Fruit fly (Drosophila melanogaster) whole organism, embryonic: ENCODE data around the gene Plc21C.

Experiments
- Adf1 ChIP-seq: fragments of 200-800 bp; sonication (Bioruptor generic); IDR thresholded peaks from 2 replicates; pipeline ENCODE4 v1.3.6; 2022; ENCODE audit warnings: missing biosample characterization, missing genetic modification characterization
- Awh ChIP-seq: fragments of 200-800 bp; sonication (Bioruptor generic); IDR thresholded peaks from 2 replicates; pipeline ENCODE4, ENCODE4 v1.3.6; 2022; ENCODE audit warnings: missing biosample characterization, missing genetic modification characterization
- Bgb ChIP-seq: fragments of 200-800 bp; sonication (Bioruptor generic); IDR thresholded peaks from 2 replicates; pipeline ENCODE4 v1.3.6; 2022; ENCODE audit warnings: missing biosample characterization, missing genetic modification characterization; ENCODE audit not compliant: partially characterized antibody
- Blimp-1 ChIP-seq: fragments of 200-800 bp; sonication (Bioruptor generic); optimal IDR thresholded peaks from 3 replicates; lab custom pipeline; 2018; ENCODE audit warnings: missing biosample characterization, missing genetic modification characterization, mild to moderate bottlenecking, moderate library complexity, missing genetic modification reagents
- CG10209 ChIP-seq: fragments of 200-800 bp; sonication (Bioruptor generic); optimal IDR thresholded peaks from 3 replicates; lab custom pipeline; 2017; ENCODE audit warnings: missing biosample characterization, mild to moderate bottlenecking, missing genetic modification characterization, missing genetic modification reagents
- CG11695 ChIP-seq: fragments of 200-800 bp; sonication (Bioruptor generic); IDR thresholded peaks from 3 replicates; pipeline ENCODE4 v1.3.6; 2022; ENCODE audit warnings: missing biosample characterization, missing genetic modification characterization
- CG13287 ChIP-seq: fragments of 200-800 bp; sonication (Bioruptor generic); IDR thresholded peaks from 2 replicates; pipeline ENCODE4 v1.3.6; 2022; ENCODE audit warnings: missing biosample characterization, missing genetic modification characterization; ENCODE audit not compliant: partially characterized antibody
- CG14441 ChIP-seq: fragments of 200-800 bp; sonication (Bioruptor generic); IDR thresholded peaks from 2 replicates; pipeline ENCODE4 v1.3.6; 2022; ENCODE audit warnings: missing biosample characterization, missing genetic modification characterization
- CG14667 ChIP-seq: fragments of 200-800 bp; sonication (Bioruptor generic); IDR thresholded peaks from 2 replicates; pipeline ENCODE4 v1.3.6; 2022; ENCODE audit warnings: missing biosample characterization, missing genetic modification characterization
- CG15073 ChIP-seq: fragments of 200-800 bp; sonication (Bioruptor generic); optimal IDR thresholded peaks from 2 replicates; lab custom pipeline; 2016; ENCODE audit warnings: missing biosample characterization, missing genetic modification characterization
- CG15514 ChIP-seq: fragments of 200-800 bp; sonication (Bioruptor generic); optimal IDR thresholded peaks from 3 replicates; lab custom pipeline; 2017; ENCODE audit warnings: missing biosample characterization, missing genetic modification characterization, mild to moderate bottlenecking, moderate library complexity, missing genetic modification reagents
- CG17568 ChIP-seq: fragments of 200-800 bp; sonication (Bioruptor generic); optimal IDR thresholded peaks from 2 replicates; lab custom pipeline; 2018; ENCODE audit warnings: missing biosample characterization, mild to moderate bottlenecking, missing genetic modification characterization, moderate library complexity
- CG18476 ChIP-seq: fragments of 200-800 bp; sonication (Bioruptor generic); optimal IDR thresholded peaks from 2 replicates; lab custom pipeline; 2016; ENCODE audit warnings: missing biosample characterization, mild to moderate bottlenecking, missing genetic modification characterization
- CG2202 ChIP-seq: fragments of 200-800 bp; sonication (Bioruptor generic); optimal IDR thresholded peaks from 2 replicates; lab custom pipeline; 2018; ENCODE audit warnings: missing biosample characterization, mild to moderate bottlenecking, missing genetic modification characterization
- CG31441 ChIP-seq: fragments of 200-800 bp; sonication (Bioruptor generic); IDR thresholded peaks from 2 replicates; pipeline ENCODE4 v1.3.6; 2022; ENCODE audit warnings: missing biosample characterization, missing genetic modification characterization
- CG3163 ChIP-seq: fragments of 200-800 bp; sonication (Bioruptor generic); optimal IDR thresholded peaks from 3 replicates; lab custom pipeline; 2016; ENCODE audit warnings: missing biosample characterization, missing genetic modification characterization
- CG34376 ChIP-seq: fragments of 200-800 bp; sonication (Bioruptor generic); optimal IDR thresholded peaks from 2 replicates; lab custom pipeline; 2018; ENCODE audit warnings: missing biosample characterization, mild to moderate bottlenecking, missing genetic modification characterization
- CG3838 ChIP-seq: fragments of 200-800 bp; sonication (Bioruptor generic); optimal IDR thresholded peaks from 3 replicates; lab custom pipeline; 2016; ENCODE audit warnings: missing biosample characterization, missing genetic modification characterization
- CG6765 ChIP-seq: fragments of 200-800 bp; sonication (Bioruptor generic); optimal IDR thresholded peaks from 3 replicates; lab custom pipeline; 2017; ENCODE audit warnings: missing biosample characterization, mild to moderate bottlenecking, missing genetic modification characterization
- CG7556 ChIP-seq: fragments of 200-800 bp; sonication (Bioruptor generic); optimal IDR thresholded peaks from 2 replicates; lab custom pipeline; 2017; ENCODE audit warnings: missing biosample characterization, mild to moderate bottlenecking, missing genetic modification characterization
- CG8388 ChIP-seq: fragments of 200-800 bp; sonication (Bioruptor generic); optimal IDR thresholded peaks from 2 replicates; lab custom pipeline; 2019; ENCODE audit warnings: missing biosample characterization, mild to moderate bottlenecking, missing genetic modification characterization, moderate library complexity
- Camta ChIP-seq: fragments of 200-800 bp; sonication (Bioruptor generic); optimal IDR thresholded peaks from 2 replicates; lab custom pipeline; 2016; ENCODE audit warnings: missing biosample characterization, missing genetic modification characterization
- Dad ChIP-seq: fragments of 200-800 bp; sonication (Bioruptor generic); optimal IDR thresholded peaks from 3 replicates; lab custom pipeline; 2016; ENCODE audit warnings: missing biosample characterization, missing genetic modification characterization
- Dfd ChIP-seq, 2 experiments: fragments of >200 bp; optimal IDR thresholded peaks; 2 replicates each; lab custom pipeline; 2017; ENCODE audit warnings: missing biosample characterization in 2 of 2, missing genetic modification characterization in 2 of 2
- Dref ChIP-seq: fragments of 200-800 bp; sonication (Bioruptor generic); IDR thresholded peaks from 2 replicates; pipeline ENCODE4 v1.3.6; 2022; ENCODE audit warnings: missing biosample characterization, missing genetic modification characterization
- Eip74EF ChIP-seq, 2 experiments: fragments of 200-800 bp in 1 of 2; fragments of >200 bp in 1 of 2; sonication (Bioruptor generic) in 1 of 2; optimal IDR thresholded peaks; 2 replicates each; lab custom pipeline; 2017 to 2019; ENCODE audit warnings: missing biosample characterization in 2 of 2, missing genetic modification characterization in 2 of 2, mild to moderate bottlenecking in 1 of 2, moderate library complexity in 1 of 2
- Ets97D ChIP-seq: fragments of 200-800 bp; sonication (Bioruptor generic); optimal IDR thresholded peaks from 3 replicates; lab custom pipeline; 2016; ENCODE audit warnings: missing biosample characterization, missing genetic modification characterization
- Fer3 ChIP-seq: fragments of 200-800 bp; sonication (Bioruptor generic); optimal IDR thresholded peaks from 2 replicates; lab custom pipeline; 2018; ENCODE audit warnings: missing biosample characterization, mild to moderate bottlenecking, missing genetic modification characterization, moderate library complexity
- HLHmδ ChIP-seq: fragments of 200-800 bp; sonication (Bioruptor generic); optimal IDR thresholded peaks from 2 replicates; lab custom pipeline; 2018; ENCODE audit warnings: missing biosample characterization, mild to moderate bottlenecking, missing genetic modification characterization, moderate library complexity
- MTF-1 ChIP-seq: fragments of 200-800 bp; sonication (Bioruptor generic); optimal IDR thresholded peaks from 2 replicates; lab custom pipeline; 2018; ENCODE audit warnings: missing biosample characterization, mild to moderate bottlenecking, missing genetic modification characterization, borderline replicate concordance
- Mrtf ChIP-seq: fragments of 200-800 bp; sonication (Bioruptor generic); IDR thresholded peaks from 3 replicates; pipeline ENCODE4 v1.3.6; 2022; ENCODE audit warnings: missing biosample characterization, missing genetic modification characterization
- Myb ChIP-seq: fragments of 200-800 bp; sonication (Bioruptor generic); optimal IDR thresholded peaks from 2 replicates; lab custom pipeline; 2016; ENCODE audit warnings: missing biosample characterization, missing genetic modification characterization
- NFAT ChIP-seq: fragments of 200-800 bp; sonication (Bioruptor generic); IDR thresholded peaks from 2 replicates; pipeline ENCODE4 v1.3.6; 2022; ENCODE audit warnings: missing biosample characterization, missing genetic modification characterization
- Trl ChIP-seq, 3 experiments: fragments of >200 bp in 2 of 3; fragments of 200-800 bp in 1 of 3; sonication (Bioruptor generic) in 1 of 3; optimal IDR thresholded peaks; 2 replicates in 1 of 3; 3 replicates in 2 of 3; lab custom pipeline; 2016 to 2017; ENCODE audit warnings: missing biosample characterization in 1 of 3, missing genetic modification characterization in 1 of 3
- YL-1 ChIP-seq: fragments of 200-800 bp; sonication (Bioruptor generic); optimal IDR thresholded peaks from 3 replicates; lab custom pipeline; 2017; ENCODE audit warnings: missing biosample characterization, mild to moderate bottlenecking, missing genetic modification characterization
- br ChIP-seq: fragments of >200 bp; optimal IDR thresholded peaks from 2 replicates; lab custom pipeline; 2017
- cad ChIP-seq: fragments of >200 bp; optimal IDR thresholded peaks from 2 replicates; lab custom pipeline; 2017; ENCODE audit warnings: missing biosample characterization, missing genetic modification characterization
- corto ChIP-seq: fragments of 200-800 bp; sonication (Bioruptor generic); optimal IDR thresholded peaks from 2 replicates; lab custom pipeline; 2016; ENCODE audit warnings: missing biosample characterization, mild to moderate bottlenecking, missing genetic modification characterization, moderate library complexity
- dati ChIP-seq: fragments of 200-800 bp; sonication (Bioruptor generic); IDR thresholded peaks from 2 replicates; pipeline ENCODE4 v1.3.6; 2022; ENCODE audit warnings: missing biosample characterization, missing genetic modification characterization
- dpn ChIP-seq, 2 experiments: fragments of 200-800 bp; sonication (Bioruptor generic); optimal IDR thresholded peaks; 3 replicates each; lab custom pipeline; 2016; ENCODE audit warnings: missing biosample characterization in 2 of 2, missing genetic modification characterization in 2 of 2
- hkb ChIP-seq, 2 experiments: fragments of 200-800 bp in 1 of 2; fragments of >200 bp in 1 of 2; sonication (Bioruptor generic) in 1 of 2; IDR thresholded peaks in 1 of 2; optimal IDR thresholded peaks in 1 of 2; 2 replicates each; pipeline versions ENCODE4 v1.3.6 to Lab custom; 2017 to 2022; ENCODE audit warnings: missing biosample characterization in 1 of 2, missing genetic modification characterization in 1 of 2
- lilli ChIP-seq: fragments of 200-800 bp; sonication (Bioruptor generic); optimal IDR thresholded peaks from 3 replicates; lab custom pipeline; 2016; ENCODE audit warnings: missing biosample characterization, missing genetic modification characterization
- nom ChIP-seq: fragments of 200-800 bp; sonication (Bioruptor generic); optimal IDR thresholded peaks from 2 replicates; lab custom pipeline; 2017; ENCODE audit warnings: missing biosample characterization, missing genetic modification characterization, mild to moderate bottlenecking, moderate library complexity, missing genetic modification reagents
- pan ChIP-seq, 4 experiments: fragments of >200 bp in 3 of 4; fragments of 200-800 bp in 1 of 4; sonication (Bioruptor generic) in 1 of 4; optimal IDR thresholded peaks in 3 of 4; IDR thresholded peaks in 1 of 4; 2 replicates each; pipeline versions ENCODE4 v1.3.6 to Lab custom; 2017 to 2022; ENCODE audit warnings: missing biosample characterization in 2 of 4, missing genetic modification characterization in 2 of 4, mixed read lengths in 1 of 4
- pzg ChIP-seq: fragments of 200-800 bp; sonication (Bioruptor generic); optimal IDR thresholded peaks from 3 replicates; lab custom pipeline; 2018; ENCODE audit warnings: missing biosample characterization, mild to moderate bottlenecking, missing genetic modification characterization, moderate library complexity
- shn ChIP-seq: fragments of 200-800 bp; sonication (Bioruptor generic); optimal IDR thresholded peaks from 3 replicates; lab custom pipeline; 2016; ENCODE audit warnings: missing biosample characterization, missing genetic modification characterization
- slbo ChIP-seq: fragments of 200-800 bp; sonication (Bioruptor generic); IDR thresholded peaks from 2 replicates; pipeline ENCODE4 v1.3.6; 2022; ENCODE audit warnings: missing biosample characterization, missing genetic modification characterization
- sob ChIP-seq: fragments of 200-800 bp; sonication (Bioruptor generic); IDR thresholded peaks from 2 replicates; pipeline ENCODE4 v1.3.6; 2022; ENCODE audit warnings: missing biosample characterization, missing genetic modification characterization

Plc21C gene

dm6 chr2L:286421-286820, 19.3 kb upstream of the Plc21C start (continued):
- peak; percentile 69 for TF ChIP-seq CG34376 (GFP tag; lab: Kevin White, UChicago)
- TF ChIP-seq Bgb = no peak
- TF ChIP-seq Eip74EF (GFP tag; optimal IDR thresholded peaks at IDR 0.05; lab: Kevin White, UChicago) = no peak
- no peak for TF ChIP-seq hkb (optimal IDR thresholded peaks at IDR 0.05; lab: Kevin White, UChicago)
- TF ChIP-seq hkb (GFP tag; IDR thresholded peaks at IDR 0.05; lab: Robert Waterston, UW) = peak; percentile 75
- TF ChIP-seq sob = peak; percentile 83
- TF ChIP-seq Trl (optimal IDR thresholded peaks at IDR 0.05; lab: Kevin White, UChicago) = no peak
- TF ChIP-seq Trl (GFP tag; optimal IDR thresholded peaks at IDR 0.05; lab: Kevin White, UChicago) = peak; percentile 72
- peak; percentile 12 for TF ChIP-seq CG18476 (GFP tag; lab: Kevin White, UChicago)
- peak; percentile 62; the same call in 1 of the 3 replicates for TF ChIP-seq CG11695 (GFP tag; lab: Robert Waterston, UW)
- peak; percentile 73 to 83 for TF ChIP-seq dpn (GFP tag; optimal IDR thresholded peaks at IDR 0.05; lab: Kevin White, UChicago)
- peak; percentile 80 for TF ChIP-seq NFAT (GFP tag; lab: Robert Waterston, UW)
- peak; percentile 62 for TF ChIP-seq MTF-1
- TF ChIP-seq CG7556 (GFP tag; lab: Kevin White, UChicago) = peak; percentile 30
- TF ChIP-seq br (lab: Kevin White, UChicago) = no peak
- no peak for TF ChIP-seq CG2202 (tag; lab: Kevin White, UChicago)
- TF ChIP-seq Awh (GFP tag; lab: Robert Waterston, UW) = peak; percentile 53; the same call in 1 of the 2 replicates
- peak; percentile 83 for TF ChIP-seq Fer3
- peak; percentile 37 for TF ChIP-seq CG17568 (GFP tag; lab: Kevin White, UChicago)
- peak; percentile 71; the same call in 2 of the 3 replicates for TF ChIP-seq Mrtf (GFP tag; lab: Robert Waterston, UW)
- no peak for TF ChIP-seq pan (optimal IDR thresholded peaks at IDR 0.05; lab: Kevin White, UChicago)
- peak in 1 of 2 experiments; percentile 80 for TF ChIP-seq pan (GFP tag; optimal IDR thresholded peaks at IDR 0.05 in 1 of 2, IDR thresholded peaks at IDR 0.05 in 1 of 2)
- TF ChIP-seq CG31441 (GFP tag; lab: Robert Waterston, UW) = no peak; the same call in 1 of the 2 replicates
- TF ChIP-seq CG14441 (GFP tag; lab: Robert Waterston, UW) = peak; percentile 77
- TF ChIP-seq Dref (GFP tag; lab: Robert Waterston, UW) = peak; percentile 37
- TF ChIP-seq HLHmδ (GFP tag; lab: Kevin White, UChicago) = peak; percentile 19
- peak; percentile 63 for TF ChIP-seq Blimp-1 (GFP tag; lab: Kevin White, UChicago)
- TF ChIP-seq pzg (GFP tag; lab: Kevin White, UChicago) = peak; percentile 22
- TF ChIP-seq slbo (GFP tag; lab: Robert Waterston, UW) = peak; percentile 92
- peak; percentile 60; the same call in 1 of the 2 replicates for TF ChIP-seq Adf1 (GFP tag; lab: Robert Waterston, UW)
- TF ChIP-seq YL-1 (GFP tag; lab: Kevin White, UChicago) = no peak
- peak; percentile 91 for TF ChIP-seq nom (GFP tag; lab: Kevin White, UChicago)
- TF ChIP-seq Ets97D (GFP tag; lab: Kevin White, UChicago) = peak; percentile 20
- TF ChIP-seq Dad (GFP tag; lab: Kevin White, UChicago) = peak; percentile 60
- TF ChIP-seq CG14667 = 0 out of 2 replicates have a peak, but pooled peaks have one; percentile 32
- TF ChIP-seq Dfd (GFP tag; optimal IDR thresholded peaks at IDR 0.05; lab: Kevin White, UChicago) = no peak
- peak; percentile 79 for TF ChIP-seq CG15514 (GFP tag; lab: Kevin White, UChicago)
- TF ChIP-seq CG13287 = no peak
- TF ChIP-seq CG6765 (GFP tag; lab: Kevin White, UChicago) = peak; percentile 68
- TF ChIP-seq Camta (GFP tag; lab: Kevin White, UChicago) = peak; percentile 42
- TF ChIP-seq CG8388 (GFP tag; lab: Kevin White, UChicago) = no peak
- peak; percentile 79 for TF ChIP-seq corto (GFP tag; lab: Kevin White, UChicago)
- TF ChIP-seq lilli = peak; percentile 87
- no peak for TF ChIP-seq CG15073 (GFP tag; lab: Kevin White, UChicago)
- TF ChIP-seq CG10209 (GFP tag; lab: Kevin White, UChicago) = peak; percentile 55
- TF ChIP-seq cad (GFP tag; lab: Kevin White, UChicago) = no peak
- TF ChIP-seq dati = no peak
- TF ChIP-seq CG3163 = peak; percentile 31
- TF ChIP-seq Myb (GFP tag; lab: Kevin White, UChicago) = peak; percentile 46
- TF ChIP-seq CG3838 = no peak
- peak; percentile 41 for TF ChIP-seq shn (GFP tag; lab: Kevin White, UChicago)
